Worm (Caenorhabditis elegans): ENCODE results near the gene cng-2.

DNA sequence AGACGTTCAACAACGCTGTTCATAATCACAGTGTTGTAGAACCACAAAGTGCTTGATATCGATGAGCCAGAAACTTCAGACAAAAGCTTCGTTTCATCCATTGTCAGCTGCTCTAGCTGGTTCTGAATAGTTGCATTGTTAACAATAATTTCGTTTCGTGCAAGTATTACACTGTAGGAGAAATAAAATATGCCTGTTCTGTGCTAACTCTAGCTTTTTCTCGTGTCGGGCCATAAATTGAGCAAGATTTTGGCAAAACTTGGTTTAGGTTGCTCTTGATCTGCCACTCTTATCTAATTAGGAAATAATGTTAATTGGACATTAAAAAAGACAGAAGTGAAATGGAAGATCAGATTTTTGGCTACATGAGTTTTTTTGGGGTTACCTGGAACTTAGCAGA is 22.0 kb downstream of the cng-2 start, which contains the start of gene R05C11.2:
- TF ChIP-seq flt-1 (GFP tag; IDR thresholded peaks at IDR 0.05) (no peak), cog-1 (tag; optimal IDR thresholded peaks at IDR 0.05) (no peak), ztf-29 (GFP tag; IDR thresholded peaks at IDR 0.05) (no peak), ref-1 (GFP tag; conservative IDR thresholded peaks at IDR 0.05) (no peak), tab-1 (GFP tag; IDR thresholded peaks at IDR 0.05) (no peak), klf-2 (GFP tag; conservative IDR thresholded peaks at IDR 0.05) (no peak), med-1 (GFP tag; optimal IDR thresholded peaks at IDR 0.05; ENCODE audit: insufficient read depth) (no peak), T22C8.4 (GFP tag; IDR thresholded peaks at IDR 0.05) (no peak), ztf-23 (GFP tag; IDR thresholded peaks at IDR 0.05) (no peak)
